Fruit fly (Drosophila melanogaster) whole organism, embryonic: ENCODE measurements around the gene CG10587.

Experiments used
- ATbp ChIP-seq: fragments of 200-800 bp; sonication (Bioruptor generic); optimal IDR thresholded peaks from 2 replicates; lab custom pipeline; 2017; ENCODE audit warnings: missing biosample characterization, mild to moderate bottlenecking, missing genetic modification characterization, missing genetic modification reagents
- Adf1 ChIP-seq: fragments of 200-800 bp; sonication (Bioruptor generic); IDR thresholded peaks from 2 replicates; pipeline ENCODE4 v1.3.6; 2022; ENCODE audit warnings: missing biosample characterization, missing genetic modification characterization
- Awh ChIP-seq: fragments of 200-800 bp; sonication (Bioruptor generic); IDR thresholded peaks from 2 replicates; pipeline ENCODE4, ENCODE4 v1.3.6; 2022; ENCODE audit warnings: missing biosample characterization, missing genetic modification characterization
- Blimp-1 ChIP-seq: fragments of 200-800 bp; sonication (Bioruptor generic); optimal IDR thresholded peaks from 3 replicates; lab custom pipeline; 2018; ENCODE audit warnings: missing biosample characterization, missing genetic modification characterization, mild to moderate bottlenecking, moderate library complexity, missing genetic modification reagents
- CG12155 ChIP-seq: fragments of 200-800 bp; sonication (Bioruptor generic); optimal IDR thresholded peaks from 3 replicates; lab custom pipeline; 2016; ENCODE audit warnings: missing biosample characterization, missing genetic modification characterization
- CG17359 ChIP-seq: fragments of 200-800 bp; sonication (Bioruptor generic); optimal IDR thresholded peaks from 3 replicates; lab custom pipeline; 2018; ENCODE audit warnings: missing biosample characterization, mild to moderate bottlenecking, missing genetic modification characterization, moderate library complexity
- CG17912 ChIP-seq: fragments of 200-800 bp; sonication (Bioruptor generic); optimal IDR thresholded peaks from 2 replicates; lab custom pipeline; 2018; ENCODE audit warnings: missing biosample characterization, mild to moderate bottlenecking, missing genetic modification characterization
- CG18619 ChIP-seq: fragments of 200-800 bp; sonication (Bioruptor generic); optimal IDR thresholded peaks from 3 replicates; lab custom pipeline; 2017; ENCODE audit warnings: missing biosample characterization, mild to moderate bottlenecking, missing genetic modification characterization
- CG2129 ChIP-seq: fragments of 200-800 bp; sonication (Bioruptor generic); IDR thresholded peaks from 2 replicates; pipeline ENCODE4 v1.3.6; 2022; ENCODE audit warnings: missing biosample characterization, missing genetic modification characterization; ENCODE audit not compliant: partially characterized antibody
- CG31365 ChIP-seq: fragments of 200-800 bp; sonication (Bioruptor generic); optimal IDR thresholded peaks from 2 replicates; lab custom pipeline; 2018; ENCODE audit warnings: missing biosample characterization, mild to moderate bottlenecking, missing genetic modification characterization
- CG32767 ChIP-seq: fragments of 200-800 bp; sonication (Bioruptor generic); IDR thresholded peaks from 2 replicates; pipeline ENCODE4 v1.3.6; 2022; ENCODE audit warnings: missing biosample characterization, missing genetic modification characterization
- CG33213 ChIP-seq: fragments of 200-800 bp; sonication (Bioruptor generic); optimal IDR thresholded peaks from 3 replicates; lab custom pipeline; 2016; ENCODE audit warnings: missing biosample characterization, missing genetic modification characterization
- CG4360 ChIP-seq: fragments of 200-800 bp; sonication (Bioruptor generic); IDR thresholded peaks from 2 replicates; pipeline ENCODE4 v1.3.6; 2022; ENCODE audit warnings: missing biosample characterization, missing genetic modification characterization
- CG6689 ChIP-seq: fragments of 200-800 bp; sonication (Bioruptor generic); IDR thresholded peaks from 2 replicates; pipeline ENCODE4 v1.3.6; 2022; ENCODE audit warnings: missing biosample characterization, missing genetic modification characterization
- CG6791 ChIP-seq: fragments of 200-800 bp; sonication (Bioruptor generic); IDR thresholded peaks from 3 replicates; pipeline ENCODE4 v1.3.6; 2022; ENCODE audit warnings: missing biosample characterization, missing genetic modification characterization; ENCODE audit not compliant: partially characterized antibody
- CG8290 ChIP-seq, 3 experiments: fragments of 200-800 bp; sonication (Bioruptor generic); optimal IDR thresholded peaks; 2 replicates each; lab custom pipeline; 2016 to 2019; ENCODE audit warnings: missing biosample characterization in 3 of 3, missing genetic modification characterization in 3 of 3, mild to moderate bottlenecking in 2 of 3, moderate library complexity in 1 of 3
- Chrac-16 ChIP-seq: fragments of 200-800 bp; sonication (Bioruptor generic); optimal IDR thresholded peaks from 3 replicates; lab custom pipeline; 2016; ENCODE audit warnings: missing biosample characterization, missing genetic modification characterization
- CkIIα-i1 ChIP-seq: fragments of 200-800 bp; sonication (Bioruptor generic); IDR thresholded peaks from 2 replicates; pipeline ENCODE4 v1.3.6; 2022; ENCODE audit warnings: missing biosample characterization, missing genetic modification characterization
- CoRest ChIP-seq: fragments of 200-800 bp; sonication (Bioruptor generic); optimal IDR thresholded peaks from 3 replicates; lab custom pipeline; 2018; ENCODE audit warnings: missing biosample characterization, mild to moderate bottlenecking, missing genetic modification characterization, moderate library complexity
- E2f2 ChIP-seq: fragments of 200-800 bp; sonication (Bioruptor generic); IDR thresholded peaks from 2 replicates; pipeline ENCODE4 v1.3.6; 2022; ENCODE audit warnings: missing biosample characterization, missing genetic modification characterization
- ERR ChIP-seq: fragments of 200-800 bp; sonication (Bioruptor generic); optimal IDR thresholded peaks from 2 replicates; lab custom pipeline; 2016; ENCODE audit warnings: missing biosample characterization, missing genetic modification characterization
- Elba2 ChIP-seq: fragments of 200-800 bp; sonication (Bioruptor generic); optimal IDR thresholded peaks from 3 replicates; lab custom pipeline; 2016; ENCODE audit warnings: missing biosample characterization, missing genetic modification characterization
- Ets65A ChIP-seq: fragments of 200-800 bp; sonication (Bioruptor generic); peaks from one replicate; lab custom pipeline; 2016; ENCODE audit warnings: missing biosample characterization, missing genetic modification characterization
- HHEX ChIP-seq: fragments of 200-800 bp; sonication (Bioruptor generic); optimal IDR thresholded peaks from 3 replicates; lab custom pipeline; 2017; ENCODE audit warnings: missing biosample characterization, mild to moderate bottlenecking, missing genetic modification characterization, missing genetic modification reagents
- HLH54F ChIP-seq: fragments of 200-800 bp; sonication (Bioruptor generic); optimal IDR thresholded peaks from 3 replicates; lab custom pipeline; 2016; ENCODE audit warnings: missing biosample characterization, missing genetic modification characterization
- Lhr ChIP-seq: fragments of 200-800 bp; sonication (Bioruptor generic); optimal IDR thresholded peaks from 3 replicates; lab custom pipeline; 2017; ENCODE audit warnings: mild to moderate bottlenecking, missing biosample characterization, missing genetic modification reagents, missing genetic modification characterization
- NK7.1 ChIP-seq: fragments of 200-800 bp; sonication (Bioruptor generic); optimal IDR thresholded peaks from 3 replicates; lab custom pipeline; 2016; ENCODE audit warnings: missing biosample characterization, missing genetic modification characterization
- NfI ChIP-seq: fragments of 200-800 bp; sonication (Bioruptor generic); optimal IDR thresholded peaks from 3 replicates; lab custom pipeline; 2018; ENCODE audit warnings: missing biosample characterization, mild to moderate bottlenecking, missing genetic modification characterization, moderate library complexity
- Opbp ChIP-seq: fragments of 200-800 bp; sonication (Bioruptor generic); IDR thresholded peaks from 3 replicates; pipeline ENCODE4 v1.3.6; 2022; ENCODE audit warnings: missing biosample characterization, missing genetic modification characterization; ENCODE audit not compliant: partially characterized antibody
- PHDP ChIP-seq: fragments of 200-800 bp; sonication (Bioruptor generic); optimal IDR thresholded peaks from 3 replicates; lab custom pipeline; 2018; ENCODE audit warnings: missing biosample characterization, mild to moderate bottlenecking, missing genetic modification characterization, moderate library complexity
- Sox102F ChIP-seq: fragments of 200-800 bp; sonication (Bioruptor generic); optimal IDR thresholded peaks from 2 replicates; lab custom pipeline; 2018; ENCODE audit warnings: missing biosample characterization, mild to moderate bottlenecking, missing genetic modification characterization, moderate library complexity
- Sry-β ChIP-seq: fragments of 200-800 bp; sonication (Bioruptor generic); optimal IDR thresholded peaks from 2 replicates; lab custom pipeline; 2018; ENCODE audit warnings: missing biosample characterization, mild to moderate bottlenecking, missing genetic modification characterization, moderate library complexity
- Trl ChIP-seq, 3 experiments: fragments of >200 bp in 2 of 3; fragments of 200-800 bp in 1 of 3; sonication (Bioruptor generic) in 1 of 3; optimal IDR thresholded peaks; 2 replicates in 1 of 3; 3 replicates in 2 of 3; lab custom pipeline; 2016 to 2017; ENCODE audit warnings: missing biosample characterization in 1 of 3, missing genetic modification characterization in 1 of 3
- abd-A ChIP-seq: fragments of 200-800 bp; sonication (Bioruptor generic); optimal IDR thresholded peaks from 3 replicates; lab custom pipeline; 2019; ENCODE audit warnings: missing biosample characterization, mild to moderate bottlenecking, missing genetic modification characterization, moderate library complexity
- btn ChIP-seq: fragments of 200-800 bp; sonication (Bioruptor generic); optimal IDR thresholded peaks from 2 replicates; lab custom pipeline; 2016; ENCODE audit warnings: missing biosample characterization, missing genetic modification characterization
- cad ChIP-seq: fragments of >200 bp; optimal IDR thresholded peaks from 2 replicates; lab custom pipeline; 2017; ENCODE audit warnings: missing biosample characterization, missing genetic modification characterization
- cato ChIP-seq: fragments of 200-800 bp; sonication (Bioruptor generic); optimal IDR thresholded peaks from 2 replicates; lab custom pipeline; 2016; ENCODE audit warnings: missing biosample characterization, missing genetic modification characterization, borderline replicate concordance
- ci ChIP-seq: fragments of 200-800 bp; sonication (Bioruptor generic); IDR thresholded peaks from 3 replicates; pipeline ENCODE4 v1.3.6; 2022; ENCODE audit warnings: missing biosample characterization, missing genetic modification characterization
- danr ChIP-seq: fragments of 200-800 bp; sonication (Bioruptor generic); IDR thresholded peaks from 2 replicates; pipeline ENCODE4 v1.3.6; 2022; ENCODE audit warnings: missing biosample characterization, missing genetic modification characterization
- exex ChIP-seq: fragments of 200-800 bp; sonication (Bioruptor generic); optimal IDR thresholded peaks from 4 replicates; lab custom pipeline; 2018; ENCODE audit warnings: missing biosample characterization, mild to moderate bottlenecking, missing genetic modification characterization, moderate library complexity
- eyg ChIP-seq: fragments of 200-800 bp; sonication (Bioruptor generic); optimal IDR thresholded peaks from 3 replicates; lab custom pipeline; 2016; ENCODE audit warnings: missing biosample characterization, missing genetic modification characterization
- gfzf ChIP-seq: fragments of 200-800 bp; sonication (Bioruptor generic); optimal IDR thresholded peaks from 2 replicates; lab custom pipeline; 2016; ENCODE audit warnings: missing biosample characterization, mild to moderate bottlenecking, missing genetic modification characterization, moderate library complexity
- hbn ChIP-seq: fragments of 200-800 bp; sonication (Bioruptor generic); IDR thresholded peaks from 2 replicates; pipeline ENCODE4 v1.3.6; 2022; ENCODE audit warnings: missing biosample characterization, missing genetic modification characterization; ENCODE audit not compliant: partially characterized antibody
- nom ChIP-seq: fragments of 200-800 bp; sonication (Bioruptor generic); optimal IDR thresholded peaks from 2 replicates; lab custom pipeline; 2017; ENCODE audit warnings: missing biosample characterization, missing genetic modification characterization, mild to moderate bottlenecking, moderate library complexity, missing genetic modification reagents
- scrt ChIP-seq: fragments of 200-800 bp; sonication (Bioruptor generic); optimal IDR thresholded peaks from 2 replicates; lab custom pipeline; 2018; ENCODE audit warnings: missing biosample characterization, mild to moderate bottlenecking, missing genetic modification characterization, moderate library complexity
- sd ChIP-seq: fragments of 200-800 bp; sonication (Bioruptor generic); optimal IDR thresholded peaks from 3 replicates; lab custom pipeline; 2018; ENCODE audit warnings: missing biosample characterization, mild to moderate bottlenecking, missing genetic modification characterization, moderate library complexity
- zen2 ChIP-seq: fragments of 200-800 bp; sonication (Bioruptor generic); IDR thresholded peaks from 3 replicates; pipeline ENCODE4 v1.3.6; 2022; ENCODE audit warnings: missing biosample characterization, missing genetic modification characterization; ENCODE audit not compliant: partially characterized antibody
- zfh2 ChIP-seq: fragments of 200-800 bp; sonication (Bioruptor generic); optimal IDR thresholded peaks from 2 replicates; lab custom pipeline; 2016; ENCODE audit warnings: missing biosample characterization, missing genetic modification characterization

CG10587 gene

DNA sequence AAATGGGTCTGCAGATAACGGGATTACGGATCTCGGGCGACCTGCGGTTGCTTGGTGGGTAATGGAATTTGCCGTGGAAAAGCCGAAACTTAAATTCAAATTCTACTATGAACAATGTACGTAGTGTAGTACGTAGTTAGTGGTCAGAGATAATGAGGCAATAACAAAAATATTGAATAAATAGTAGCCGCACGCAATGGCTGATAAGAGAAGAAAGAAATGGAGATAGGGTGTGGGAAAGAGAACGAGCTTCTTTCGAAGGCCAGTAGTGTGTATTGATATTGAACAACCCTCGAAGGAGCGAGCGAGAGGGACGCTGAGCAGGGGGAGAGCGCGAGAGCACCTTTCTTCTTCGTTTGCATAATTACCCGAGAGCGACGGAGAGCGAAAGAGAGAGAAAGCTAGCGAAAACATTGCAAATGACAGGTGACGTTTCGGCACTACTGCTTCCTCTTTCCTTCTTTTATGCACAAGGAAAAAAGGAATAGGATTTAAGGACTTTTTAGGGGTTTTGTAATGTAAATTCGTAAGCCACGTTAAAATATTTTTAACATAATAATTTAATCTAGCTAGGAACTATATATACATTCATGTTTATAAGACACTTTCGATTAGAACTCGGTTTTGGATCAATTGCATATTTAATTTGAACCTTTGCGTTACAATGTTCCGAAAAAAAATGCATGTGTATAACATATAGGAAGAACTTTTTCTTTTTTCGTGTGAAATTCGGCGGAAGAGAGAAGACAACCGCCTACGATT lies 48.7 kb upstream of the CG10587 start (continued):
- 0 out of 3 replicates have a peak, but pooled peaks have one; percentile 62 for TF ChIP-seq ci
- peak; percentile 32 for TF ChIP-seq HHEX (GFP tag; lab: Kevin White, UChicago)
- no peak for TF ChIP-seq CG6791 (GFP tag; lab: Robert Waterston, UW)
- no peak for TF ChIP-seq Sry-β (GFP tag; lab: Kevin White, UChicago)
- peak; percentile 33 for TF ChIP-seq PHDP (tag; lab: Kevin White, UChicago)
- peak; percentile 88 for TF ChIP-seq Trl (optimal IDR thresholded peaks at IDR 0.05; lab: Kevin White, UChicago)
- peak; percentile 12 for TF ChIP-seq Trl (GFP tag; optimal IDR thresholded peaks at IDR 0.05; lab: Kevin White, UChicago)
- TF ChIP-seq CkIIα-i1 = no peak
- TF ChIP-seq eyg (GFP tag; lab: Kevin White, UChicago) = no peak
- peak; percentile 23 for TF ChIP-seq CG18619 (GFP tag; lab: Kevin White, UChicago)
- no peak for TF ChIP-seq CG12155 (GFP tag; lab: Kevin White, UChicago)
- TF ChIP-seq CG32767 = peak; percentile 54; the same call in 1 of the 2 replicates
- no peak for TF ChIP-seq CG17912 (GFP tag; lab: Kevin White, UChicago)
- TF ChIP-seq Opbp (GFP tag; lab: Robert Waterston, UW) = no peak
- TF ChIP-seq btn = no peak
- TF ChIP-seq CG33213 (GFP tag; lab: Kevin White, UChicago) = no peak
- TF ChIP-seq CG2129 (GFP tag; lab: Robert Waterston, UW) = no peak
- no peak for TF ChIP-seq ERR (GFP tag; lab: Kevin White, UChicago)
- TF ChIP-seq NfI (GFP tag; lab: Kevin White, UChicago) = no peak
- no peak for TF ChIP-seq Chrac-16 (GFP tag; lab: Kevin White, UChicago)
- TF ChIP-seq danr (GFP tag; lab: Robert Waterston, UW) = no peak
- TF ChIP-seq CG17359 = no peak
- TF ChIP-seq zfh2 (GFP tag; lab: Kevin White, UChicago) = no peak
- no peak for TF ChIP-seq CG31365
- TF ChIP-seq gfzf (GFP tag; lab: Kevin White, UChicago) = no peak
- peak; percentile 25; the same call in 1 of the 2 replicates for TF ChIP-seq CG6689 (GFP tag; lab: Robert Waterston, UW)
- TF ChIP-seq hbn (GFP tag; lab: Robert Waterston, UW) = no peak
- no peak for TF ChIP-seq nom (GFP tag; lab: Kevin White, UChicago)
- no peak for TF ChIP-seq cato (GFP tag; lab: Kevin White, UChicago)
- peak; percentile 43; the same call in 1 of the 2 replicates for TF ChIP-seq CG4360
- no peak for TF ChIP-seq Awh (GFP tag; lab: Robert Waterston, UW)
- TF ChIP-seq ATbp (GFP tag; lab: Kevin White, UChicago) = no peak
- TF ChIP-seq HLH54F (GFP tag; lab: Kevin White, UChicago) = peak; percentile 7
- no peak for TF ChIP-seq CG8290 (GFP tag; optimal IDR thresholded peaks at IDR 0.05; lab: Kevin White, UChicago)
- no peak for TF ChIP-seq CG8290 (tag; optimal IDR thresholded peaks at IDR 0.05; lab: Kevin White, UChicago)
- no peak for TF ChIP-seq Lhr (GFP tag; lab: Kevin White, UChicago)
- TF ChIP-seq Elba2 (GFP tag; lab: Kevin White, UChicago) = peak; percentile 68
- no peak for TF ChIP-seq Ets65A
- peak; percentile 45 for TF ChIP-seq scrt
- no peak for TF ChIP-seq cad (GFP tag; lab: Kevin White, UChicago)
- peak; percentile 49 for TF ChIP-seq Sox102F (GFP tag; lab: Kevin White, UChicago)
- TF ChIP-seq Adf1 = no peak; the same call in 1 of the 2 replicates
- no peak for TF ChIP-seq abd-A
- peak; percentile 60 for TF ChIP-seq exex (tag; lab: Kevin White, UChicago)
- no peak for TF ChIP-seq zen2 (GFP tag; lab: Robert Waterston, UW)
- peak; percentile 54 for TF ChIP-seq CoRest
- TF ChIP-seq sd (tag; lab: Kevin White, UChicago) = peak; percentile 44
- TF ChIP-seq NK7.1 = no peak
- no peak for TF ChIP-seq E2f2 (GFP tag; lab: Robert Waterston, UW)
- peak; percentile 9 for TF ChIP-seq Blimp-1 (GFP tag; lab: Kevin White, UChicago)
